Fruit fly (Drosophila melanogaster): ENCODE data around the gene MME1.

MME1 gene

DNA sequence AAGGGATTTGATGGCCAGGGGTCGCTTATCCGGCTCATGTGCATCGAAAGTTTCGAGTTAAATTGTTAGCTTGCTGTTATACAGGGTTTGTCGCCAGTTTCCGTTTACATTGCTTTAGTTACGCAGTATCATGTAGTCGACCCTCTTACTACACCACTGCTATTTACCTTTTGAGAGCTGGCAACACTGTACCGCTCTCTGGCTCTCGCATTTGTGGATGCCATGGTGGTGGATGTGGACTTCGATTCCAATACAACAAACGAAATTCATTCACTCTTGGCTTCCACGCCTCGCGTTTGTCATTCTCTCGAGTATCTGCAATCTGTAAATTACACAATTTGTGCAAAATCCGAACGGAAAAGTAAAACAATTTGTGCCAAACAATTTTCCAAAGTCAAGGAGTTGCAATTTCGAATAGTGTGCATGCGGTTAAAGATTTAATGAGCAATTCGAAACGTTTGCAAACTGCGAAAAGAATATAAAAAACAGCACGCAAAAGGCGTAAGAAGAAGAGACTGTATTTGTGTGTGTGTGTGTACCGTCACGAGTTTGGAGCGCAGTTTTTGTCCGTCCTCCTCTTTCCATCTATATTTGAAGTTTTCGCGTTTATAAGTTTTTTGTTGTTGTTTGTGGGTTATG, 21.8 kb downstream of the MME1 start (continued):
- TF ChIP-seq CG31441 (GFP tag; IDR thresholded peaks at IDR 0.05) (no peak; the same call in 1 of the 2 replicates), CHES-1-like (GFP tag; optimal IDR thresholded peaks at IDR 0.05) (no peak), CG11456 (GFP tag; IDR thresholded peaks at IDR 0.05) (0 out of 3 replicates have a peak, but pooled peaks have one; percentile 53), Taf1 (GFP tag; IDR thresholded peaks at IDR 0.05) (no peak), Sry-β (GFP tag; optimal IDR thresholded peaks at IDR 0.05) (no peak), crol (GFP tag; IDR thresholded peaks at IDR 0.05) (no peak), CG9797 (GFP tag; optimal IDR thresholded peaks at IDR 0.05) (no peak), CG1024 (GFP tag; IDR thresholded peaks at IDR 0.05) (no peak), caup (GFP tag; optimal IDR thresholded peaks at IDR 0.05; ENCODE audit: severe bottlenecking) (peak; percentile 44), CG17328 (GFP tag; IDR thresholded peaks at IDR 0.05) (peak; percentile 38; the same call in 1 of the 2 replicates), CG8765 (GFP tag; IDR thresholded peaks at IDR 0.05) (peak; percentile 18; the same call in 1 of the 2 replicates), CG18476 (GFP tag; optimal IDR thresholded peaks at IDR 0.05) (no peak), Neu2 (GFP tag; optimal IDR thresholded peaks at IDR 0.05; ENCODE audit: borderline replicate concordance) (no peak), btn (GFP tag; optimal IDR thresholded peaks at IDR 0.05) (no peak), CG13123 (GFP tag; optimal IDR thresholded peaks at IDR 0.05) (no peak), sim (GFP tag; IDR thresholded peaks at IDR 0.05) (no peak), HLH4C (GFP tag; IDR thresholded peaks at IDR 0.05; ENCODE audit: partially characterized antibody) (peak; percentile 100), bsh (GFP tag; optimal IDR thresholded peaks at IDR 0.05) (peak; percentile 19 to 24), CG31365 (tag; optimal IDR thresholded peaks at IDR 0.05) (no peak), Deaf1 (tag; optimal IDR thresholded peaks at IDR 0.05) (peak; percentile 40), CG10431 (GFP tag; optimal IDR thresholded peaks at IDR 0.05) (peak; percentile 72), CG30403 (GFP tag; optimal IDR thresholded peaks at IDR 0.05) (no peak), dmrt99B (tag; optimal IDR thresholded peaks at IDR 0.05) (no peak), CG6854 (GFP tag; optimal IDR thresholded peaks at IDR 0.05) (peak; percentile 49), jing (GFP tag; optimal IDR thresholded peaks at IDR 0.05) (no peak), Ets97D (GFP tag; optimal IDR thresholded peaks at IDR 0.05) (no peak), sc (optimal IDR thresholded peaks at IDR 0.05) (no peak), sc (GFP tag; optimal IDR thresholded peaks at IDR 0.05) (no peak), cas (GFP tag; IDR thresholded peaks at IDR 0.05) (peak; percentile 48; the same call in 1 of the 2 replicates), CG7271 (tag; optimal IDR thresholded peaks at IDR 0.05) (no peak), CG32767 (GFP tag; IDR thresholded peaks at IDR 0.05) (0 out of 2 replicates have a peak, but pooled peaks have one; percentile 31), lov (optimal IDR thresholded peaks at IDR 0.05) (no peak), lov (GFP tag; IDR thresholded peaks at IDR 0.05) (0 out of 3 replicates have a peak, but pooled peaks have one; percentile 13), vnd (GFP tag; IDR thresholded peaks at IDR 0.05; ENCODE audit: partially characterized antibody) (peak; percentile 98), zen2 (GFP tag; IDR thresholded peaks at IDR 0.05; ENCODE audit: partially characterized antibody) (peak; percentile 99), oc (tag; optimal IDR thresholded peaks at IDR 0.05) (no peak), CG6813 (GFP tag; optimal IDR thresholded peaks at IDR 0.05) (no peak), sens (GFP tag) (peak; percentile 80), CG7928 (GFP tag; optimal IDR thresholded peaks at IDR 0.05) (no peak), Doc2 (GFP tag; IDR thresholded peaks at IDR 0.05) (no peak), Ssrp (tag; optimal IDR thresholded peaks at IDR 0.05) (no peak), tap (tag; optimal IDR thresholded peaks at IDR 0.05) (peak; percentile 25), sob (GFP tag; IDR thresholded peaks at IDR 0.05) (peak; percentile 44; the same call in 1 of the 2 replicates), otp (GFP tag; IDR thresholded peaks at IDR 0.05) (no peak), CG17612 (GFP tag; IDR thresholded peaks at IDR 0.05) (no peak), chm (GFP tag; IDR thresholded peaks at IDR 0.05) (peak; percentile 73; the same call in 1 of the 2 replicates), CG12769 (tag; optimal IDR thresholded peaks at IDR 0.05) (no peak), nerfin-2 (GFP tag; IDR thresholded peaks at IDR 0.05; ENCODE audit: partially characterized antibody) (peak; percentile 100)
